Fruit fly (Drosophila melanogaster): ENCODE data around the gene eg.

DNA sequence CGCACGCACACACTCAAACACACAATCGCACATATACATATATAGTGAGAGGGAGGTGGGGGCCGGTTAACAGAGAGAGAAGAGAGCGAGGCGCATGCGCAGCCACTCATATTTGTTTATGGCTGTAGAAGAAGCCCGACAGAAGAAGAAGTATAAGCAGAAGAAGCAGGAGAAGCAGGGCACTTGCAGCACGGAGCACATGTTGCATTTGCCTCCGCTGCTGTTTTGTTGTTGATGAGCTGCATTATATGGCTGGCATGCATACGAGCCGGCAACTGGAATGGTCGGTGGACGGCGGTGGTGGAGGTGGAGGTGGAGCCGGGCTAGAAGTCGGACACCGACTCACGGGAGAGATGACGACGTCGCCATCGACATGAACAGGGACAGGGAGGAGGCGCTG lies 8.1 kb upstream of the eg start:
- no peak for TF ChIP-seq OdsH (GFP tag; optimal IDR thresholded peaks at IDR 0.05)
- TF ChIP-seq CG6163 (GFP tag; IDR thresholded peaks at IDR 0.05), result no peak
- no peak for TF ChIP-seq CG16779 (tag; optimal IDR thresholded peaks at IDR 0.05)
- TF ChIP-seq Lpt (GFP tag; optimal IDR thresholded peaks at IDR 0.05), result no peak
- no peak for TF ChIP-seq fd59A (GFP tag; optimal IDR thresholded peaks at IDR 0.05)
